Worm (Caenorhabditis elegans): ENCODE measurements around the gene H01G02.4.

DNA sequence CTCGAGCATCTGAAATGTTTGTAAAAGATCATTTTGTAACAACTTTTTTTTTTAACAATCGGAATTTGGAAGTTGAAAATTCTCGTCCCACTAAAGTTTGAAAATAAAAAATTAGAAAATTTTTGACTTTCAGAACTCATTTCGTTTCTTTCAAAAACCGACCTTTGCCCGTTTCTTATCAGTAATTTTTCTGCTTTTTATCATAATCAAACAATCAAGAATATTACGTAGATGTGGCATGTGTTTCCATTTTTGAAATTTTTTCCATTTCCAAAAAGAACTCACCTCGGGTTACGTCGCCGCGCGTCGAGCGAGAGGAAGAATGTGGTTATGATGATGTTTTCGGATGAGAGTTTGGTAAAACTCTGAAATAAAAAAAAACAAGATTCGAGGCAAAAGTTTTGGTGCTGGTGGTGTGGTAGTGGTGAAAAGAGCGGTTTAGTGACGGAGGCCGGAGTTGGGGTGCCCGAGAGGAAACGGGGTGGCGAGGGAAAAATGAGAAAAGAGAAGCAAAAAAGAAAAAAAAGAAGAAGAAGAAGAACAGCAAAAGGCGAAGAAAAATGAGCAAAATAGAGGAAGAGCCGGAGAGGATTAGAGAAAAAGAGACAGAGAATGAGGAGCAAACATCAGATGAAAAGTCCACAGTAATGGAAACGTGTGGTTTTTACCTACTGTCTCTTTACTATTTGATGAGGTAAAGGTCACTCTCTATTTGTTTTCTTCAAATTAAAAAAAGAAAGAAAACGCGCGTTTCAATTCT, 42.1 kb downstream of the H01G02.4 start, which contains the start of gene T12A7.2:
- TF ChIP-seq ceh-82 (tag; optimal IDR thresholded peaks at IDR 0.05), result no peak
- TF ChIP-seq ama-1 (optimal IDR thresholded peaks at IDR 0.05), result no peak
